Fruit fly (Drosophila melanogaster) whole organism, prepupa: ENCODE measurements around the gene CG17068.

Source experiments
- Blimp-1 ChIP-seq: fragments of 200-800 bp; sonication (Bioruptor generic); optimal IDR thresholded peaks from 3 replicates; lab custom pipeline; 2017; ENCODE audit warnings: missing biosample characterization, missing genetic modification characterization, mild to moderate bottlenecking, moderate library complexity, missing genetic modification reagents
- CG10669 ChIP-seq: fragments of 200-800 bp; sonication (Bioruptor generic); optimal IDR thresholded peaks from 3 replicates; lab custom pipeline; 2018; ENCODE audit warnings: missing biosample characterization, mild to moderate bottlenecking, missing genetic modification characterization, moderate library complexity
- CG11762 ChIP-seq: fragments of 200-800 bp; sonication (Bioruptor generic); optimal IDR thresholded peaks from 3 replicates; lab custom pipeline; 2016; ENCODE audit warnings: missing biosample characterization, missing genetic modification characterization; ENCODE audit not compliant: insufficient read depth
- CG15336 ChIP-seq: fragments of 200-800 bp; sonication (Bioruptor generic); IDR thresholded peaks from 2 replicates; pipeline ENCODE4 v1.3.6; 2022; ENCODE audit warnings: missing biosample characterization, missing genetic modification characterization
- CG1621 ChIP-seq: fragments of 200-800 bp; sonication (Bioruptor generic); optimal IDR thresholded peaks from 3 replicates; lab custom pipeline; 2018; ENCODE audit warnings: missing biosample characterization, mild to moderate bottlenecking, missing genetic modification characterization
- CG32006 ChIP-seq: fragments of 200-800 bp; sonication (Bioruptor generic); optimal IDR thresholded peaks from 3 replicates; lab custom pipeline; 2017; ENCODE audit warnings: missing biosample characterization, mild to moderate bottlenecking, missing genetic modification characterization
- CG34406 ChIP-seq: fragments of 200-800 bp; sonication (Bioruptor generic); optimal IDR thresholded peaks from 3 replicates; lab custom pipeline; 2016; ENCODE audit warnings: missing biosample characterization, missing genetic modification characterization
- CG4318 ChIP-seq: fragments of 200-800 bp; sonication (Bioruptor generic); optimal IDR thresholded peaks from 3 replicates; lab custom pipeline; 2017; ENCODE audit warnings: missing biosample characterization, mild to moderate bottlenecking, missing genetic modification characterization
- CG6163 ChIP-seq: fragments of 200-800 bp; sonication (Bioruptor generic); IDR thresholded peaks from 3 replicates; pipeline ENCODE4 v1.3.6; 2022; ENCODE audit warnings: missing biosample characterization, missing genetic modification characterization
- CG6276 ChIP-seq: fragments of 200-800 bp; sonication (Bioruptor generic); optimal IDR thresholded peaks from 2 replicates; lab custom pipeline; 2017; ENCODE audit warnings: missing biosample characterization, mild to moderate bottlenecking, missing genetic modification characterization
- CG6854 ChIP-seq: fragments of 200-800 bp; sonication (Bioruptor generic); optimal IDR thresholded peaks from 2 replicates; lab custom pipeline; 2017; ENCODE audit warnings: missing biosample characterization, mild to moderate bottlenecking, missing genetic modification characterization
- CG7368 ChIP-seq: fragments of 200-800 bp; sonication (Bioruptor generic); optimal IDR thresholded peaks from 3 replicates; lab custom pipeline; 2016; ENCODE audit warnings: missing biosample characterization, missing genetic modification characterization
- CG8319 ChIP-seq: fragments of 200-800 bp; sonication (Bioruptor generic); optimal IDR thresholded peaks from 3 replicates; lab custom pipeline; 2016; ENCODE audit warnings: missing biosample characterization, missing genetic modification characterization
- CG8632 ChIP-seq: fragments of 200-800 bp; sonication (Bioruptor generic); optimal IDR thresholded peaks from 3 replicates; lab custom pipeline; 2016; ENCODE audit warnings: missing biosample characterization, missing genetic modification characterization
- CG9139 ChIP-seq: fragments of 200-800 bp; sonication (Bioruptor generic); optimal IDR thresholded peaks from 3 replicates; lab custom pipeline; 2017; ENCODE audit warnings: missing biosample characterization, mild to moderate bottlenecking, missing genetic modification characterization
- Eip75B ChIP-seq: fragments of 200-800 bp; sonication (Bioruptor generic); optimal IDR thresholded peaks from 3 replicates; lab custom pipeline; 2016; ENCODE audit warnings: missing biosample characterization, missing genetic modification characterization
- Eip78C ChIP-seq: fragments of 200-800 bp; sonication (Bioruptor generic); peaks from one replicate; lab custom pipeline; 2016; ENCODE audit warnings: missing biosample characterization, missing genetic modification characterization
- Ets21C ChIP-seq: fragments of 200-800 bp; sonication (Bioruptor generic); optimal IDR thresholded peaks from 3 replicates; lab custom pipeline; 2016; ENCODE audit warnings: missing biosample characterization, missing genetic modification characterization
- Ets96B ChIP-seq: fragments of 200-800 bp; optimal IDR thresholded peaks from 2 replicates; lab custom pipeline; 2019; ENCODE audit warnings: missing biosample characterization, mild to moderate bottlenecking, missing genetic modification characterization, moderate library complexity
- Hr4 ChIP-seq: fragments of 200-800 bp; sonication (Bioruptor generic); optimal IDR thresholded peaks from 3 replicates; lab custom pipeline; 2016; ENCODE audit warnings: missing biosample characterization, missing genetic modification characterization
- Lpt ChIP-seq: fragments of 200-800 bp; sonication (Bioruptor generic); optimal IDR thresholded peaks from 3 replicates; lab custom pipeline; 2016; ENCODE audit warnings: missing biosample characterization, missing genetic modification characterization
- Met ChIP-seq: fragments of 200-800 bp; sonication (Bioruptor generic); optimal IDR thresholded peaks from 3 replicates; lab custom pipeline; 2016; ENCODE audit warnings: missing biosample characterization, missing genetic modification characterization
- OdsH ChIP-seq: fragments of 200-800 bp; sonication (Bioruptor generic); optimal IDR thresholded peaks from 3 replicates; lab custom pipeline; 2016; ENCODE audit warnings: missing biosample characterization, missing genetic modification characterization
- Sox102F ChIP-seq: fragments of 200-800 bp; sonication (Bioruptor generic); optimal IDR thresholded peaks from 2 replicates; lab custom pipeline; 2016; ENCODE audit warnings: missing biosample characterization, mild to moderate bottlenecking, missing genetic modification characterization
- achi ChIP-seq: fragments of 200-800 bp; sonication (Bioruptor generic); optimal IDR thresholded peaks from 3 replicates; lab custom pipeline; 2016; ENCODE audit warnings: missing biosample characterization, missing genetic modification characterization
- acj6 ChIP-seq: fragments of 200-800 bp; sonication (Bioruptor generic); optimal IDR thresholded peaks from 3 replicates; lab custom pipeline; 2016; ENCODE audit warnings: missing biosample characterization, missing genetic modification characterization
- cyc ChIP-seq: fragments of 200-800 bp; sonication (Bioruptor generic); optimal IDR thresholded peaks from 3 replicates; lab custom pipeline; 2016; ENCODE audit warnings: missing biosample characterization, missing genetic modification characterization
- dsx ChIP-seq: fragments of 200-800 bp; optimal IDR thresholded peaks from 3 replicates; lab custom pipeline; 2019; ENCODE audit warnings: missing biosample characterization, mild to moderate bottlenecking, missing genetic modification characterization, moderate library complexity; ENCODE audit not compliant: poor library complexity, severe bottlenecking
- fd85E ChIP-seq: fragments of 200-800 bp; sonication (Bioruptor generic); optimal IDR thresholded peaks from 3 replicates; lab custom pipeline; 2016; ENCODE audit warnings: missing biosample characterization, missing genetic modification characterization
- fkh ChIP-seq: fragments of 200-800 bp; sonication (Bioruptor generic); optimal IDR thresholded peaks from 3 replicates; lab custom pipeline; 2017; ENCODE audit warnings: missing biosample characterization, mild to moderate bottlenecking, missing genetic modification characterization, moderate library complexity
- lz ChIP-seq: fragments of 200-800 bp; sonication (Bioruptor generic); optimal IDR thresholded peaks from 3 replicates; lab custom pipeline; 2016; ENCODE audit warnings: missing biosample characterization, missing genetic modification characterization
- net ChIP-seq: fragments of 200-800 bp; sonication (Bioruptor generic); optimal IDR thresholded peaks from 3 replicates; lab custom pipeline; 2016; ENCODE audit warnings: missing biosample characterization, missing genetic modification characterization
- pdm3 ChIP-seq: fragments of 200-800 bp; sonication (Bioruptor generic); optimal IDR thresholded peaks from 3 replicates; lab custom pipeline; 2016; ENCODE audit warnings: missing biosample characterization, missing genetic modification characterization
- salr ChIP-seq, 2 experiments: fragments of 200-800 bp; sonication (Bioruptor generic); optimal IDR thresholded peaks; 3 replicates each; lab custom pipeline; 2016 to 2018; ENCODE audit warnings: missing biosample characterization in 2 of 2, missing genetic modification characterization in 2 of 2, mild to moderate bottlenecking in 1 of 2
- spab ChIP-seq: fragments of 200-800 bp; sonication (Bioruptor generic); optimal IDR thresholded peaks from 2 replicates; lab custom pipeline; 2017; ENCODE audit warnings: missing biosample characterization, mild to moderate bottlenecking, missing genetic modification characterization, missing genetic modification reagents
- ss ChIP-seq, 2 experiments: fragments of 200-800 bp; sonication (Bioruptor generic); optimal IDR thresholded peaks; 2 replicates in 1 of 2; 3 replicates in 1 of 2; lab custom pipeline; 2017 to 2018; ENCODE audit warnings: mild to moderate bottlenecking in 2 of 2, missing biosample characterization in 2 of 2, missing genetic modification characterization in 2 of 2, moderate library complexity in 1 of 2
- svp ChIP-seq: fragments of 200-800 bp; sonication (Bioruptor generic); peaks from one replicate; lab custom pipeline; 2016; ENCODE audit warnings: missing biosample characterization, missing genetic modification characterization
- topi ChIP-seq: fragments of 200-800 bp; sonication (Bioruptor generic); optimal IDR thresholded peaks from 3 replicates; lab custom pipeline; 2016; ENCODE audit warnings: missing biosample characterization, missing genetic modification characterization

The CG17068 gene

dm6 chrX:20244278-20244677, 6.6 kb downstream of the CG17068 start, which contains the start of gene Peritrophin-A (continued):
- TF ChIP-seq Ets21C (no peak), fd85E (GFP tag; lab: Kevin White, UChicago) (no peak), net (GFP tag; lab: Kevin White, UChicago) (peak; percentile 41), CG32006 (GFP tag; lab: Kevin White, UChicago) (no peak), Sox102F (GFP tag; lab: Kevin White, UChicago) (peak; percentile 39), CG15336 (GFP tag; lab: Robert Waterston, UW) (peak; percentile 79), Lpt (peak; percentile 27), Eip75B (peak; percentile 10), CG6854 (GFP tag; lab: Kevin White, UChicago) (peak; percentile 67), pdm3 (GFP tag; lab: Kevin White, UChicago) (peak; percentile 29), CG6163 (GFP tag; lab: Robert Waterston, UW) (peak; percentile 53; the same call in 2 of the 3 replicates), Ets96B (tag; lab: Kevin White, UChicago) (no peak), Blimp-1 (GFP tag; lab: Kevin White, UChicago) (no peak), cyc (no peak), CG4318 (no peak), dsx (GFP tag; lab: Kevin White, UChicago) (peak; percentile 27), Hr4 (GFP tag; lab: Kevin White, UChicago) (no peak), CG8319 (GFP tag; lab: Kevin White, UChicago) (peak; percentile 11), CG6276 (GFP tag; lab: Kevin White, UChicago) (peak; percentile 82), CG10669 (GFP tag; lab: Kevin White, UChicago) (no peak), CG34406 (GFP tag; lab: Kevin White, UChicago) (peak; percentile 28), spab (no peak), lz (GFP tag; lab: Kevin White, UChicago) (peak; percentile 16), OdsH (GFP tag; lab: Kevin White, UChicago) (no peak), CG1621 (tag; lab: Kevin White, UChicago) (no peak), CG9139 (no peak), salr (GFP tag; optimal IDR thresholded peaks at IDR 0.05; lab: Kevin White, UChicago) (no peak), topi (peak; percentile 38), CG11762 (GFP tag; lab: Kevin White, UChicago) (no peak)

dm6 chrX:20243274-20243839, 7.5 kb downstream of the CG17068 start:
- TF ChIP-seq topi = no peak
- no peak for TF ChIP-seq Hr4 (GFP tag; lab: Kevin White, UChicago)
- no peak for TF ChIP-seq CG7368
- TF ChIP-seq svp (GFP tag; lab: Kevin White, UChicago) = no peak
- no peak for TF ChIP-seq net (GFP tag; lab: Kevin White, UChicago)
- peak in 1 of 2 experiments; percentile 22 for TF ChIP-seq ss (GFP tag; optimal IDR thresholded peaks at IDR 0.05; lab: Kevin White, UChicago)
- TF ChIP-seq CG8319 (GFP tag; lab: Kevin White, UChicago) = no peak
- TF ChIP-seq achi (GFP tag; lab: Kevin White, UChicago) = no peak
- no peak for TF ChIP-seq fkh (GFP tag; lab: Kevin White, UChicago)
- no peak for TF ChIP-seq acj6 (GFP tag; lab: Kevin White, UChicago)
- peak; percentile 87 for TF ChIP-seq Blimp-1 (GFP tag; lab: Kevin White, UChicago)
- TF ChIP-seq CG8632 = no peak
- TF ChIP-seq dsx (GFP tag; lab: Kevin White, UChicago) = peak; percentile 54

- TF ChIP-seq Eip78C (GFP tag; lab: Kevin White, UChicago) (peak; percentile 43), Blimp-1 (GFP tag; lab: Kevin White, UChicago) (peak; percentile 84), fkh (GFP tag; lab: Kevin White, UChicago) (no peak), Met (GFP tag; lab: Kevin White, UChicago) (no peak)
Measured at dm6 chrX:20240518-20241186, 10.2 kb downstream of the CG17068 start.
